Fruit fly (Drosophila melanogaster): ENCODE data around the gene TFAM.
A peak's percentile ranks its signal among the peaks of the same experiment; 100 is the strongest.

dm6 chr3R:20557415-20558105, 19.2 kb downstream of the TFAM start, which contains the start of the genes DPCoAC and CG5180:
- no peak for TF ChIP-seq CG13204 (GFP tag; optimal IDR thresholded peaks at IDR 0.05)
- TF ChIP-seq EcR (GFP tag; optimal IDR thresholded peaks at IDR 0.05): peak; percentile 18
- TF ChIP-seq CG17806 (tag; optimal IDR thresholded peaks at IDR 0.05): peak; percentile 19
- TF ChIP-seq rn (GFP tag; IDR thresholded peaks at IDR 0.05): peak; percentile 33; the same call in 1 of the 2 replicates
- TF ChIP-seq CG10348 (GFP tag; IDR thresholded peaks at IDR 0.05): no peak
- peak; percentile 47 for TF ChIP-seq CG8159 (tag; optimal IDR thresholded peaks at IDR 0.05)
- TF ChIP-seq Pif1B (GFP tag; optimal IDR thresholded peaks at IDR 0.05): peak; percentile 31
- peak; percentile 14 for TF ChIP-seq gl (tag; optimal IDR thresholded peaks at IDR 0.05)
- no peak for TF ChIP-seq Pif1A (GFP tag; optimal IDR thresholded peaks at IDR 0.05)
- TF ChIP-seq CG32121 (GFP tag; IDR thresholded peaks at IDR 0.05): peak; percentile 67
- TF ChIP-seq CG34367 (tag; optimal IDR thresholded peaks at IDR 0.05): peak; percentile 10
- TF ChIP-seq fd96Ca (GFP tag; IDR thresholded peaks at IDR 0.05): peak; percentile 71
- peak; percentile 47; the same call in 1 of the 2 replicates for TF ChIP-seq CG12605 (GFP tag; IDR thresholded peaks at IDR 0.05)
- peak; percentile 48 for TF ChIP-seq CG8301 (tag; optimal IDR thresholded peaks at IDR 0.05)
